Worm (Caenorhabditis elegans): Measurements from ENCODE around the gene ckc-1.

ce11 chrX:3554117-3554516 lies 22.3 kb upstream of the ckc-1 start:
- no peak for TF ChIP-seq skn-1 (tag; optimal IDR thresholded peaks at IDR 0.05)
- TF ChIP-seq aly-2 (tag; optimal IDR thresholded peaks at IDR 0.05), result no peak
- TF ChIP-seq egl-27 (tag; optimal IDR thresholded peaks at IDR 0.05), result no peak
- TF ChIP-seq egl-5 (tag; optimal IDR thresholded peaks at IDR 0.05), result no peak
- TF ChIP-seq lin-39 (tag; optimal IDR thresholded peaks at IDR 0.05), result no peak
- no peak for TF ChIP-seq tbx-2 (tag; optimal IDR thresholded peaks at IDR 0.05)
- TF ChIP-seq ama-1 (optimal IDR thresholded peaks at IDR 0.05), result no peak
- no peak for TF ChIP-seq ztf-11 (tag; optimal IDR thresholded peaks at IDR 0.05)
- TF ChIP-seq elt-2 (tag; optimal IDR thresholded peaks at IDR 0.05), result no peak
- no peak for TF ChIP-seq elt-1 (tag; optimal IDR thresholded peaks at IDR 0.05)
- TF ChIP-seq elt-3 (tag; optimal IDR thresholded peaks at IDR 0.05), result no peak
- no peak for TF ChIP-seq nhr-12 (tag; optimal IDR thresholded peaks at IDR 0.05)
- TF ChIP-seq nhr-77 (tag; optimal IDR thresholded peaks at IDR 0.05), result no peak

Measured in whole organism, L3 larva.